Worm (Caenorhabditis elegans) whole organism, mixed stage, embryonic: Measurements from ENCODE around the gene clec-163.
"Not testable (repeated sequence)": the region's sequence is repeated elsewhere in the genome, so short reads cannot be mapped to it uniquely, and the experiment has no call there.

Experiments
- M03D4.4 ChIP-seq: sonication (generic microtip); optimal IDR thresholded peaks from 2 replicates; lab custom pipeline; 2017; ENCODE audit warnings: mild to moderate bottlenecking, missing genetic modification characterization, missing compliant biosample characterization
- bed-3 ChIP-seq: fragments of 200-800 bp; sonication (Bioruptor generic); optimal IDR thresholded peaks from 3 replicates; lab custom pipeline; 2018; ENCODE audit warnings: mild to moderate bottlenecking, missing genetic modification characterization, moderate library complexity, missing compliant biosample characterization
- blmp-1 ChIP-seq: fragments of 150-350 bp; optimal IDR thresholded peaks from 2 replicates; lab custom pipeline; 2014; ENCODE audit warnings: missing biosample characterization, missing genetic modification characterization
- ceh-39 ChIP-seq: fragments of 150-350 bp; optimal IDR thresholded peaks from 2 replicates; lab custom pipeline; 2014; ENCODE audit warnings: missing biosample characterization, missing genetic modification characterization
- ceh-83 ChIP-seq: fragments of 200-800 bp; sonication (Bioruptor generic); optimal IDR thresholded peaks from 2 replicates; lab custom pipeline; 2018; ENCODE audit warnings: mild to moderate bottlenecking, missing genetic modification characterization, missing compliant biosample characterization
- ces-1 ChIP-seq: fragments of 150-350 bp; optimal IDR thresholded peaks from 2 replicates; lab custom pipeline; 2014; ENCODE audit warnings: missing biosample characterization, missing genetic modification reagents, missing genetic modification characterization
- cnd-1 ChIP-seq: fragments of 200-800 bp; sonication (Bioruptor generic); optimal IDR thresholded peaks from 2 replicates; lab custom pipeline; 2018; ENCODE audit warnings: mild to moderate bottlenecking, missing genetic modification characterization, missing compliant biosample characterization
- drap-1 ChIP-seq: fragments of 200-800 bp; sonication (Bioruptor generic); optimal IDR thresholded peaks from 3 replicates; lab custom pipeline; 2018; ENCODE audit warnings: mild to moderate bottlenecking, missing genetic modification characterization, missing compliant biosample characterization
- elt-1 ChIP-seq: sonication (generic microtip); optimal IDR thresholded peaks from 2 replicates; lab custom pipeline; 2017; ENCODE audit warnings: missing genetic modification characterization, mild to moderate bottlenecking, missing compliant biosample characterization, antibody characterized with exemption, moderate library complexity, borderline replicate concordance; ENCODE audit not compliant: insufficient read depth
- elt-3 ChIP-seq: fragments of 150-350 bp; optimal IDR thresholded peaks from 2 replicates; lab custom pipeline; 2014; ENCODE audit warnings: missing biosample characterization, missing genetic modification characterization
- flh-1 ChIP-seq: fragments of 200-800 bp; sonication (Bioruptor generic); optimal IDR thresholded peaks from 2 replicates; lab custom pipeline; 2018; ENCODE audit warnings: mild to moderate bottlenecking, missing genetic modification characterization, moderate library complexity, missing compliant biosample characterization
- ham-2 ChIP-seq: fragments of 200-800 bp; sonication (Bioruptor generic); optimal IDR thresholded peaks from 2 replicates; lab custom pipeline; 2018; ENCODE audit warnings: mild to moderate bottlenecking, missing genetic modification characterization, missing compliant biosample characterization
- hlh-1 ChIP-seq: fragments of 150-350 bp; optimal IDR thresholded peaks from 2 replicates; lab custom pipeline; 2014; ENCODE audit warnings: missing biosample characterization, missing genetic modification reagents, missing genetic modification characterization
- lin-13 ChIP-seq: fragments of 150-350 bp; optimal IDR thresholded peaks from 2 replicates; lab custom pipeline; 2014; ENCODE audit warnings: missing biosample characterization, missing genetic modification characterization
- lin-32 ChIP-seq: fragments of 200-800 bp; sonication (Bioruptor generic); optimal IDR thresholded peaks from 2 replicates; lab custom pipeline; 2018; ENCODE audit warnings: mild to moderate bottlenecking, missing genetic modification characterization, missing compliant biosample characterization
- lsy-2 ChIP-seq: fragments of 150-350 bp; optimal IDR thresholded peaks from 2 replicates; lab custom pipeline; 2014; ENCODE audit warnings: missing biosample characterization, missing genetic modification characterization
- mab-5 ChIP-seq: fragments of 150-350 bp; optimal IDR thresholded peaks from 2 replicates; lab custom pipeline; 2014; ENCODE audit warnings: missing biosample characterization, missing genetic modification characterization
- mep-1 ChIP-seq: fragments of 150-350 bp; optimal IDR thresholded peaks from 2 replicates; lab custom pipeline; 2017; ENCODE audit warnings: missing biosample characterization, missing genetic modification reagents, missing genetic modification characterization, inconsistent platforms
- mls-2 ChIP-seq: sonication (generic microtip); optimal IDR thresholded peaks from 2 replicates; lab custom pipeline; 2016; ENCODE audit warnings: mild to moderate bottlenecking, missing genetic modification characterization, moderate library complexity, missing compliant biosample characterization
- nhr-12 ChIP-seq: fragments of 150-350 bp; optimal IDR thresholded peaks from 2 replicates; lab custom pipeline; 2014; ENCODE audit warnings: missing biosample characterization, missing genetic modification characterization
- nhr-2 ChIP-seq: fragments of 150-350 bp; optimal IDR thresholded peaks from 2 replicates; lab custom pipeline; 2014; ENCODE audit warnings: missing biosample characterization, missing genetic modification characterization
- nhr-237 ChIP-seq: fragments of 150-350 bp; optimal IDR thresholded peaks from 2 replicates; lab custom pipeline; 2014; ENCODE audit warnings: missing biosample characterization, missing genetic modification characterization
- nhr-28 ChIP-seq: fragments of 150-350 bp; optimal IDR thresholded peaks from 2 replicates; lab custom pipeline; 2014; ENCODE audit warnings: missing biosample characterization, missing genetic modification characterization
- nhr-76 ChIP-seq: sonication (generic microtip); optimal IDR thresholded peaks from 2 replicates; lab custom pipeline; 2017; ENCODE audit warnings: missing biosample characterization, missing genetic modification characterization
- pha-4 ChIP-seq: fragments of 150-350 bp; optimal IDR thresholded peaks from 2 replicates; lab custom pipeline; 2018; ENCODE audit warnings: missing biosample characterization, missing genetic modification reagents, missing genetic modification characterization
- sem-2 ChIP-seq: fragments of 200-800 bp; sonication (Bioruptor generic); optimal IDR thresholded peaks from 2 replicates; lab custom pipeline; 2018; ENCODE audit warnings: mild to moderate bottlenecking, missing genetic modification characterization, missing compliant biosample characterization
- snpc-4 ChIP-seq: fragments of 150-350 bp; optimal IDR thresholded peaks from 2 replicates; lab custom pipeline; 2014; ENCODE audit warnings: missing biosample characterization, missing genetic modification characterization
- sptf-1 ChIP-seq: sonication (generic microtip); optimal IDR thresholded peaks from 2 replicates; lab custom pipeline; 2017; ENCODE audit warnings: mild to moderate bottlenecking, missing genetic modification characterization, moderate library complexity, missing compliant biosample characterization
- unc-120 ChIP-seq: sonication (generic microtip); optimal IDR thresholded peaks from 2 replicates; lab custom pipeline; 2017; ENCODE audit warnings: missing genetic modification characterization, missing compliant biosample characterization; ENCODE audit not compliant: poor library complexity, severe bottlenecking
- unc-39 ChIP-seq: fragments of 150-350 bp; optimal IDR thresholded peaks from 2 replicates; lab custom pipeline; 2014; ENCODE audit warnings: missing biosample characterization, missing genetic modification characterization
- unc-62 ChIP-seq: fragments of 150-350 bp; optimal IDR thresholded peaks from 2 replicates; lab custom pipeline; 2014; ENCODE audit warnings: missing biosample characterization, missing genetic modification reagents, missing genetic modification characterization
- zip-8 ChIP-seq: fragments of 150-350 bp; optimal IDR thresholded peaks from 2 replicates; lab custom pipeline; 2014; ENCODE audit warnings: missing biosample characterization, missing genetic modification characterization

The clec-163 gene

ce11 chrIII:10794049-10794448 is at the start of gene clec-163:
clec-163 (plus strand) TSS chrIII:10794349.
- TF ChIP-seq mab-5 (tag; lab: Kevin White, UChicago) (no peak), lin-13 (tag; lab: Kevin White, UChicago) (no peak), lsy-2 (no peak), unc-39 (no peak)

- no peak for TF ChIP-seq unc-39
- no peak for TF ChIP-seq nhr-2 (tag; lab: Kevin White, UChicago)
- TF ChIP-seq flh-1 (GFP tag; lab: Kevin White, UChicago) = no peak
- no peak for TF ChIP-seq lsy-2
- TF ChIP-seq lin-32 (GFP tag; lab: Kevin White, UChicago) = no peak
- no peak for TF ChIP-seq cnd-1 (tag; lab: Kevin White, UChicago)
- TF ChIP-seq nhr-28 = no peak
- TF ChIP-seq unc-62 (GFP tag; lab: Kevin White, UChicago) = no peak
- no peak for TF ChIP-seq ces-1 (GFP tag; lab: Kevin White, UChicago)
- no peak for TF ChIP-seq sem-2 (GFP tag; lab: Kevin White, UChicago)
- TF ChIP-seq blmp-1 (tag; lab: Kevin White, UChicago) = no peak
- TF ChIP-seq zip-8 (tag; lab: Kevin White, UChicago) = no peak
- no peak for TF ChIP-seq hlh-1 (tag; lab: Kevin White, UChicago)
- no peak for TF ChIP-seq drap-1 (GFP tag; lab: Kevin White, UChicago)
- no peak for TF ChIP-seq lin-13 (tag; lab: Kevin White, UChicago)
- no peak for TF ChIP-seq nhr-12 (tag; lab: Kevin White, UChicago)
- TF ChIP-seq M03D4.4 = no peak
- TF ChIP-seq elt-3 (tag; lab: Kevin White, UChicago) = no peak
- TF ChIP-seq, all 35 proteins: peak for 0
Observed at ce11 chrIII:10746406-10746807, 47.7 kb upstream of the clec-163 start.

- no peak for TF ChIP-seq zip-8 (tag; lab: Kevin White, UChicago)
- no peak for TF ChIP-seq ham-2 (GFP tag; lab: Kevin White, UChicago)
- TF ChIP-seq mep-1 (tag; lab: Kevin White, UChicago) = peak; percentile 96
- TF ChIP-seq nhr-237 (tag; lab: Kevin White, UChicago) = peak; percentile 45
- peak; percentile 13 for TF ChIP-seq ceh-83 (GFP tag; lab: Kevin White, UChicago)
- no peak for TF ChIP-seq bed-3 (GFP tag; lab: Kevin White, UChicago)
- no peak for TF ChIP-seq nhr-76 (tag; lab: Kevin White, UChicago)
- peak; percentile 23 for TF ChIP-seq ces-1 (GFP tag; lab: Kevin White, UChicago)
- no peak for TF ChIP-seq nhr-28
- TF ChIP-seq unc-120 = peak; percentile 64
- no peak for TF ChIP-seq flh-1 (GFP tag; lab: Kevin White, UChicago)
- TF ChIP-seq sem-2 (GFP tag; lab: Kevin White, UChicago) = no peak
- no peak for TF ChIP-seq mls-2 (tag; lab: Kevin White, UChicago)
- peak; percentile 64 for TF ChIP-seq pha-4
- no peak for TF ChIP-seq unc-62 (GFP tag; lab: Kevin White, UChicago)
- TF ChIP-seq M03D4.4 = peak; percentile 10
- peak; percentile 55 for TF ChIP-seq lsy-2
- TF ChIP-seq hlh-1 (tag; lab: Kevin White, UChicago) = no peak
- TF ChIP-seq mab-5 (tag; lab: Kevin White, UChicago) = no peak
- TF ChIP-seq lin-13 (tag; lab: Kevin White, UChicago) = peak; percentile 32
- peak; percentile 80 for TF ChIP-seq ceh-39 (tag; lab: Kevin White, UChicago)
- no peak for TF ChIP-seq elt-1 (tag; lab: Kevin White, UChicago)
- TF ChIP-seq sptf-1 (tag; lab: Kevin White, UChicago) = peak; percentile 56
- TF ChIP-seq cnd-1 (tag; lab: Kevin White, UChicago) = no peak
Observed at ce11 chrIII:10747620-10748479, 46.3 kb upstream of the clec-163 start, which contains the start of the genes ran-1 and dkc-1. ran-1 (minus strand) TSS chrIII:10747728. dkc-1 (plus strand) TSS chrIII:10748429.

ce11 chrIII:10750043-10750442 is 44.1 kb upstream of the clec-163 start, which contains the start of gene enu-3.6:
enu-3.6 (plus strand) TSS chrIII:10750434.
- TF ChIP-seq snpc-4 (tag; lab: Kevin White, UChicago); lsy-2; nhr-12 (tag; lab: Kevin White, UChicago): not testable (repeated sequence)
